Fruit fly (Drosophila melanogaster) S2 (cell line): Measurements from ENCODE around the gene CG17764.

ENCODE experiments used
- CG8478 ChIP-seq: fragments of >200 bp; optimal IDR thresholded peaks from 2 replicates; lab custom pipeline; 2018
- CTCF ChIP-seq, 2 experiments: fragments of >200 bp; optimal IDR thresholded peaks; 2 replicates each; lab custom pipeline; 2018

DNA sequence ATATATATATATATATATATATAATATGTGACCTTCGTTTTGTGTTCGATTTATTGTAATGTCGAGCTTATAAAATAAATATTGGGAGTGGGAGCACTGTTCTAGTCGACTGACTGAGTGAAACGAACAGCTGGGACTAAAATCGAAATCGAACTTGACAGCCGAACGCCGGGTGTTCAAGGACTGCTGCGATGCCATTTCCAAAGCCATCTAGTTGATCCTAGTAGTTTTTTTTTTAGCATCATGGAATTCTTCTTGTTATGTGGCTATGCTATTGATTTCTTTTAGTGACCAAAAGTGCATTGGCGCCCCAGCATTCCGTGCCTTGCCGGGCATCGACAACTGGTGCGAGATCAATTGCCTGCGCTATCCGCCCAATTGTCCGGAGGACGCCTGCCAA, 1.6 kb downstream of the CG17764 start, which contains the start of gene CG3323:
- TF ChIP-seq CG8478 (lab: Kevin White, UChicago) (no peak), CTCF (optimal IDR thresholded peaks at IDR 0.05; lab: Kevin White, UChicago) (no peak)
